Worm (Caenorhabditis elegans): ENCODE data around the gene cul-4.

cul-4 gene

ce11 chrII:7298197-7298682, 3.7 kb upstream of the cul-4 start, which contains the start of gene puf-8:
TSS of gene puf-8 (minus strand) at chrII:7298247.
- no peak for TF ChIP-seq hlh-8 (tag; optimal IDR thresholded peaks at IDR 0.05)
- TF ChIP-seq pat-9 (tag; optimal IDR thresholded peaks at IDR 0.05) = no peak

ce11 chrII:7299042-7299441, 2.9 kb upstream of the cul-4 start, which contains the start of gene C30G12.1:
TSS of gene C30G12.1 (plus strand) at chrII:7299342.
- TF ChIP-seq ceh-34 (tag; optimal IDR thresholded peaks at IDR 0.05) = peak; percentile 68
- no peak for TF ChIP-seq tbx-7 (tag; optimal IDR thresholded peaks at IDR 0.05)

DNA sequence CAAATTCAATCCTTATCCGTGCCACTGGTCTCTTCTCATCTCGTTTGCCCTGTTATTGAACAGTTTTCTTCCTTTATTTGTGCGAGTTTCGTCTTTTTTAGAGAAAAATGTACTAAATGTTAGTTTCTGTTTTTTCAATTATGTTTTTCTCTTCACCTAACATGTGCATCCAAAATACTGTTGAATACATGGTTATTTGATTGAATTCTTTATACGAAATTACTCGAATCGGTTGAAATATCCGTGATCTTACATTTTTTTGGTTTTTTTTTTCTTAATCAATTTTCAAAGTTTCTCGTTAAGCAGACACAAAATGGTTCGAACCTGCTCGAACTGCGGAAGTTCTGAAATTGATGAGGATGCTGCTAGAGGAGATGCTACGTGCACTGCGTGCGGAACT, 3.7 kb downstream of the cul-4 start, which contains the start of gene brf-1:
Gene brf-1 (plus strand): TSS at position 301 of the 400 bp plus-strand sequence.
- TF ChIP-seq ama-1 (optimal IDR thresholded peaks at IDR 0.05) (no peak), hlh-13 (GFP tag; optimal IDR thresholded peaks at IDR 0.05) (no peak), pha-2 (tag; optimal IDR thresholded peaks at IDR 0.05) (no peak), nfya-1 (tag; optimal IDR thresholded peaks at IDR 0.05) (no peak), T23F11.4 (GFP tag; optimal IDR thresholded peaks at IDR 0.05) (no peak), ahr-1 (tag; optimal IDR thresholded peaks at IDR 0.05) (no peak), ceh-30 (tag; optimal IDR thresholded peaks at IDR 0.05) (no peak)

ce11 chrII:7310023-7310422, 8.1 kb downstream of the cul-4 start, which contains the start of the genes F45E12.5 and cnep-1:
TSS of gene F45E12.5 (minus strand) at chrII:7310115.
TSS of gene cnep-1 (plus strand) at chrII:7310348.
- TF ChIP-seq F13H6.1 (tag; optimal IDR thresholded peaks at IDR 0.05) = no peak
- TF ChIP-seq ceh-22 (tag; optimal IDR thresholded peaks at IDR 0.05) = no peak

- TF ChIP-seq npax-4 (tag; optimal IDR thresholded peaks at IDR 0.05) = no peak
Observed at ce11 chrII:7314083-7314482, 12.2 kb downstream of the cul-4 start, which contains the start of gene F45E12.6. TSS of gene F45E12.6 (minus strand) at chrII:7314183.

DNA sequence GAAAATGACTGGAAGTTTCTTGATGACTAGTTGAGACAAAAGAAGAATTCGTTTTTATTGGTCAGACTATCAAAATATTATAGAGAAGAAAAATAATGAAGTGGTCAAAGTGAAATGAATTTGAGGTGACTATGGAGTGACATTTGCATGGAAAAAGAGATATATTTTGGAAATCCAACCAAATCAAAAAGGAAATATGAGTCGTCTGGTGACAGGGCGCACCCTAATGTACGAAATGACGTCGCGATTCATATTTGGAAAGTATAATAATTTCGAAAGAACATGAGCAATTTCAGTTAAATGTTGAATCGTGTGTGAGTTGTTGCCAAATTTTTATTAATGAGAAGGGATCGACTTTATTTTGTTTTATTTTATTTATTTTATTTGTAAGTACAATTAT, 15.6 kb downstream of the cul-4 start, which contains the start of gene F21D12.2:
Gene F21D12.2 (plus strand): TSS at position 301 of the 400 bp plus-strand sequence.
- TF ChIP-seq pag-3 (tag; optimal IDR thresholded peaks at IDR 0.05; ENCODE audit: borderline replicate concordance) (no peak), ceh-30 (tag; optimal IDR thresholded peaks at IDR 0.05) (no peak), sox-4 (tag; optimal IDR thresholded peaks at IDR 0.05) (no peak), fkh-6 (tag; optimal IDR thresholded peaks at IDR 0.05) (no peak)

- no peak for TF ChIP-seq ttx-3 (tag; optimal IDR thresholded peaks at IDR 0.05)
Observed at ce11 chrII:7319471-7319870, 17.6 kb downstream of the cul-4 start.

- TF ChIP-seq ceh-18 (tag; optimal IDR thresholded peaks at IDR 0.05) = peak; percentile 66
- TF ChIP-seq ceh-6 (GFP tag; optimal IDR thresholded peaks at IDR 0.05) = no peak
Observed at ce11 chrII:7323317-7323716, 21.4 kb downstream of the cul-4 start.

DNA sequence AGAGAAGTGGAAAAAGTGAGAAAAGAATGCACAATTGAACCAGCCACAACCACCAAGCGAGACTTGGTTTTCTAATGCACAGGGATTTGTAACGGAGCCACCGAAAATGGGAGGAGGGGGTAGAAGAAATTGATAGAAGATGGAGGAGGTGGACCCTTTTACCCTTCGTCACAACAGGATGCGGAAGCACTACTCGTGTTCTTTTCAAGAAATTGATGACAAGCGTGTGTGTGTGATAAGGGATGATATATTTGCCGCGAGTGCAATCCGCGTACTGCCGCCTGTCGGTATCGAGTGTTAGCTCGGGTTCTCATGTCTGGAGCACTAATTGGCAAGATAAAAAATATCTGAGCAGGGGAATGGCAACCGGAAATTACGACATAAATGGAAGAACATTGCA, 22.0 kb downstream of the cul-4 start, which contains the start of gene F21D12.3:
Gene F21D12.3 (minus strand): TSS at position 101 of the 400 bp plus-strand sequence.
- TF ChIP-seq ceh-48 (tag; optimal IDR thresholded peaks at IDR 0.05) (no peak), gmeb-2 (tag; optimal IDR thresholded peaks at IDR 0.05) (no peak), rnt-1 (tag; optimal IDR thresholded peaks at IDR 0.05) (no peak), ceh-14 (tag; optimal IDR thresholded peaks at IDR 0.05) (no peak), ahr-1 (tag; optimal IDR thresholded peaks at IDR 0.05) (no peak), hlh-13 (GFP tag; optimal IDR thresholded peaks at IDR 0.05) (no peak), ceh-45 (GFP tag; IDR thresholded peaks at IDR 0.05) (no peak), ceh-30 (tag; optimal IDR thresholded peaks at IDR 0.05) (no peak), ceh-9 (tag; optimal IDR thresholded peaks at IDR 0.05) (no peak), nhr-11 (tag; optimal IDR thresholded peaks at IDR 0.05) (no peak), ceh-34 (tag; optimal IDR thresholded peaks at IDR 0.05) (no peak), hlh-8 (tag; optimal IDR thresholded peaks at IDR 0.05) (no peak)
